Fruit fly (Drosophila melanogaster) whole organism, embryonic: ENCODE results near the gene Mkk4.

ENCODE experiments used
- B-H2 ChIP-seq: fragments of 200-800 bp; sonication (Bioruptor generic); optimal IDR thresholded peaks from 2 replicates; lab custom pipeline; 2018; ENCODE audit warnings: missing biosample characterization, mild to moderate bottlenecking, missing genetic modification characterization
- CG10565 ChIP-seq: fragments of 200-800 bp; sonication (Bioruptor generic); optimal IDR thresholded peaks from 3 replicates; lab custom pipeline; 2016; ENCODE audit warnings: missing biosample characterization, mild to moderate bottlenecking, missing genetic modification characterization
- CG12071 ChIP-seq: fragments of 200-800 bp; sonication (Bioruptor generic); optimal IDR thresholded peaks from 3 replicates; lab custom pipeline; 2018; ENCODE audit warnings: missing biosample characterization, mild to moderate bottlenecking, missing genetic modification characterization
- CG13424 ChIP-seq: fragments of 200-800 bp; sonication (Bioruptor generic); optimal IDR thresholded peaks from 2 replicates; lab custom pipeline; 2019; ENCODE audit warnings: missing biosample characterization, mild to moderate bottlenecking, missing genetic modification characterization, moderate library complexity
- CG14710 ChIP-seq: fragments of 200-800 bp; sonication (Bioruptor generic); optimal IDR thresholded peaks from 3 replicates; lab custom pipeline; 2019; ENCODE audit warnings: missing biosample characterization, mild to moderate bottlenecking, missing genetic modification characterization, moderate library complexity
- CG17328 ChIP-seq: fragments of 200-800 bp; sonication (Bioruptor generic); IDR thresholded peaks from 2 replicates; pipeline ENCODE4 v1.3.6; 2022; ENCODE audit warnings: missing biosample characterization, missing genetic modification characterization
- CG17361 ChIP-seq: fragments of 200-800 bp; sonication (Bioruptor generic); IDR thresholded peaks from 3 replicates; pipeline ENCODE4 v1.3.6; 2022; ENCODE audit warnings: missing biosample characterization, missing genetic modification characterization
- CG17802 ChIP-seq: fragments of 200-800 bp; sonication (Bioruptor generic); optimal IDR thresholded peaks from 2 replicates; lab custom pipeline; 2018; ENCODE audit warnings: missing biosample characterization, mild to moderate bottlenecking, missing genetic modification characterization, moderate library complexity
- CG18262 ChIP-seq: fragments of 200-800 bp; optimal IDR thresholded peaks from 3 replicates; lab custom pipeline; 2019; ENCODE audit warnings: missing biosample characterization, mild to moderate bottlenecking, missing genetic modification characterization, moderate library complexity
- CG1832 ChIP-seq: fragments of 200-800 bp; sonication (Bioruptor generic); optimal IDR thresholded peaks from 2 replicates; lab custom pipeline; 2017; ENCODE audit warnings: missing biosample characterization, mild to moderate bottlenecking, missing genetic modification characterization, inconsistent platforms
- CG2199 ChIP-seq: fragments of 200-800 bp; sonication (Bioruptor generic); IDR thresholded peaks from 3 replicates; pipeline ENCODE4 v1.3.6; 2022; ENCODE audit warnings: missing biosample characterization, missing genetic modification characterization
- CG3407 ChIP-seq: fragments of 200-800 bp; sonication (Bioruptor generic); optimal IDR thresholded peaks from 2 replicates; lab custom pipeline; 2018; ENCODE audit warnings: missing biosample characterization, mild to moderate bottlenecking, missing genetic modification characterization
- CG34376 ChIP-seq: fragments of 200-800 bp; sonication (Bioruptor generic); optimal IDR thresholded peaks from 2 replicates; lab custom pipeline; 2018; ENCODE audit warnings: missing biosample characterization, mild to moderate bottlenecking, missing genetic modification characterization
- CG3847 ChIP-seq: fragments of 200-800 bp; sonication (Bioruptor generic); IDR thresholded peaks from 2 replicates; pipeline ENCODE4 v1.3.6; 2022; ENCODE audit warnings: missing biosample characterization, missing genetic modification characterization
- CG4360 ChIP-seq: fragments of 200-800 bp; sonication (Bioruptor generic); IDR thresholded peaks from 2 replicates; pipeline ENCODE4 v1.3.6; 2022; ENCODE audit warnings: missing biosample characterization, missing genetic modification characterization
- CG6272 ChIP-seq: fragments of 200-800 bp; sonication (Bioruptor generic); IDR thresholded peaks from 2 replicates; pipeline ENCODE4 v1.3.6; 2022; ENCODE audit warnings: missing biosample characterization, missing genetic modification characterization
- CG8944 ChIP-seq: fragments of 200-800 bp; sonication (Bioruptor generic); optimal IDR thresholded peaks from 3 replicates; lab custom pipeline; 2016; ENCODE audit warnings: missing biosample characterization, missing genetic modification characterization
- CkIIα-i1 ChIP-seq: fragments of 200-800 bp; sonication (Bioruptor generic); IDR thresholded peaks from 2 replicates; pipeline ENCODE4 v1.3.6; 2022; ENCODE audit warnings: missing biosample characterization, missing genetic modification characterization
- D19A ChIP-seq: fragments of 200-800 bp; optimal IDR thresholded peaks from 3 replicates; lab custom pipeline; 2019; ENCODE audit warnings: missing biosample characterization, mild to moderate bottlenecking, missing genetic modification characterization, moderate library complexity
- Dfd ChIP-seq, 2 experiments: fragments of >200 bp; optimal IDR thresholded peaks; 2 replicates each; lab custom pipeline; 2017; ENCODE audit warnings: missing biosample characterization in 2 of 2, missing genetic modification characterization in 2 of 2
- Dip2 ChIP-seq: fragments of 200-800 bp; sonication (Bioruptor generic); IDR thresholded peaks from 2 replicates; pipeline ENCODE4 v1.3.6; 2022; ENCODE audit warnings: missing biosample characterization, missing genetic modification characterization
- HmgZ ChIP-seq: fragments of 200-800 bp; sonication (Bioruptor generic); optimal IDR thresholded peaks from 2 replicates; lab custom pipeline; 2018; ENCODE audit warnings: missing biosample characterization, mild to moderate bottlenecking, missing genetic modification characterization
- Lhr ChIP-seq: fragments of 200-800 bp; sonication (Bioruptor generic); optimal IDR thresholded peaks from 3 replicates; lab custom pipeline; 2017; ENCODE audit warnings: mild to moderate bottlenecking, missing biosample characterization, missing genetic modification reagents, missing genetic modification characterization
- Max ChIP-seq: fragments of 200-800 bp; sonication (Bioruptor generic); optimal IDR thresholded peaks from 2 replicates; lab custom pipeline; 2016; ENCODE audit warnings: missing biosample characterization, mild to moderate bottlenecking, missing genetic modification characterization
- Oli ChIP-seq: fragments of 200-800 bp; sonication (Bioruptor generic); optimal IDR thresholded peaks from 2 replicates; lab custom pipeline; 2018; ENCODE audit warnings: missing biosample characterization, mild to moderate bottlenecking, missing genetic modification characterization, moderate library complexity
- Rfx ChIP-seq: fragments of 200-800 bp; sonication (Bioruptor generic); IDR thresholded peaks from 2 replicates; pipeline ENCODE4 v1.3.6; 2022; ENCODE audit warnings: missing biosample characterization, missing genetic modification characterization
- Scr ChIP-seq: fragments of 200-800 bp; sonication (Bioruptor generic); IDR thresholded peaks from 2 replicates; pipeline ENCODE4 v1.3.6; 2022; ENCODE audit warnings: missing biosample characterization, missing genetic modification characterization; ENCODE audit not compliant: partially characterized antibody
- YL-1 ChIP-seq: fragments of 200-800 bp; sonication (Bioruptor generic); optimal IDR thresholded peaks from 3 replicates; lab custom pipeline; 2017; ENCODE audit warnings: missing biosample characterization, mild to moderate bottlenecking, missing genetic modification characterization
- aop ChIP-seq: fragments of 200-800 bp; sonication (Bioruptor generic); IDR thresholded peaks from 2 replicates; pipeline ENCODE4 v1.3.6; 2022; ENCODE audit warnings: missing biosample characterization, missing genetic modification characterization
- bowl ChIP-seq: fragments of 200-800 bp; sonication (Bioruptor generic); IDR thresholded peaks from 2 replicates; pipeline ENCODE4 v1.3.6; 2022; ENCODE audit warnings: missing biosample characterization, missing genetic modification characterization
- ci ChIP-seq: fragments of 200-800 bp; sonication (Bioruptor generic); IDR thresholded peaks from 3 replicates; pipeline ENCODE4 v1.3.6; 2022; ENCODE audit warnings: missing biosample characterization, missing genetic modification characterization
- dpn ChIP-seq, 2 experiments: fragments of 200-800 bp; sonication (Bioruptor generic); optimal IDR thresholded peaks; 3 replicates each; lab custom pipeline; 2016; ENCODE audit warnings: missing biosample characterization in 2 of 2, missing genetic modification characterization in 2 of 2
- dysf ChIP-seq: fragments of 200-800 bp; sonication (Bioruptor generic); IDR thresholded peaks from 3 replicates; pipeline ENCODE4 v1.3.6; 2022; ENCODE audit warnings: missing biosample characterization, missing genetic modification characterization
- en ChIP-seq: fragments of 200-800 bp; sonication (Bioruptor generic); optimal IDR thresholded peaks from 2 replicates; lab custom pipeline; 2016; ENCODE audit warnings: missing biosample characterization, missing genetic modification characterization
- exex ChIP-seq: fragments of 200-800 bp; sonication (Bioruptor generic); optimal IDR thresholded peaks from 4 replicates; lab custom pipeline; 2018; ENCODE audit warnings: missing biosample characterization, mild to moderate bottlenecking, missing genetic modification characterization, moderate library complexity
- fru ChIP-seq: fragments of >200 bp; optimal IDR thresholded peaks from 2 replicates; lab custom pipeline; 2017
- ftz-f1 ChIP-seq: fragments of 200-800 bp; sonication (Bioruptor generic); optimal IDR thresholded peaks from 2 replicates; lab custom pipeline; 2016; ENCODE audit warnings: missing biosample characterization, missing genetic modification characterization
- grn ChIP-seq: fragments of 200-800 bp; sonication (Bioruptor generic); optimal IDR thresholded peaks from 3 replicates; lab custom pipeline; 2017; ENCODE audit warnings: missing biosample characterization, missing genetic modification characterization
- ken ChIP-seq: fragments of 200-800 bp; sonication (Bioruptor generic); IDR thresholded peaks from 3 replicates; pipeline ENCODE4 v1.3.6; 2022; ENCODE audit warnings: missing biosample characterization, missing genetic modification characterization
- lab ChIP-seq: fragments of 200-800 bp; sonication (Bioruptor generic); optimal IDR thresholded peaks from 3 replicates; lab custom pipeline; 2017; ENCODE audit warnings: missing biosample characterization, missing genetic modification characterization, mild to moderate bottlenecking, moderate library complexity, missing genetic modification reagents
- nmo ChIP-seq: fragments of 200-800 bp; sonication (Bioruptor generic); optimal IDR thresholded peaks from 2 replicates; lab custom pipeline; 2018; ENCODE audit warnings: missing biosample characterization, mild to moderate bottlenecking, missing genetic modification characterization, moderate library complexity

Mkk4 gene

dm6 chr3R:8658688-8659087, 8.1 kb upstream of the Mkk4 start (continued):
- TF ChIP-seq fru (lab: Kevin White, UChicago): no peak
- TF ChIP-seq CG4360 (GFP tag; lab: Robert Waterston, UW): 0 out of 2 replicates have a peak, but pooled peaks have one; percentile 43
- TF ChIP-seq Max (GFP tag; lab: Kevin White, UChicago): no peak
- no peak for TF ChIP-seq dpn (GFP tag; optimal IDR thresholded peaks at IDR 0.05; lab: Kevin White, UChicago)
- TF ChIP-seq Dip2 (GFP tag; lab: Robert Waterston, UW): no peak
- TF ChIP-seq CG14710: no peak
- TF ChIP-seq Lhr (GFP tag; lab: Kevin White, UChicago): no peak
- TF ChIP-seq ken: no peak
- TF ChIP-seq lab (GFP tag; lab: Kevin White, UChicago): no peak
- peak; percentile 4; the same call in 1 of the 2 replicates for TF ChIP-seq Rfx (GFP tag; lab: Robert Waterston, UW)
- no peak for TF ChIP-seq CG2199 (GFP tag; lab: Robert Waterston, UW)
- TF ChIP-seq Scr (GFP tag; lab: Robert Waterston, UW): no peak
- no peak for TF ChIP-seq en (GFP tag; lab: Kevin White, UChicago)
- no peak for TF ChIP-seq dysf
- TF ChIP-seq CG12071 (GFP tag; lab: Kevin White, UChicago): no peak
- peak; percentile 10 for TF ChIP-seq CG1832 (GFP tag; lab: Kevin White, UChicago)
- TF ChIP-seq CG3407 (GFP tag; lab: Kevin White, UChicago): no peak
- no peak for TF ChIP-seq CG3847 (GFP tag; lab: Robert Waterston, UW)
- no peak for TF ChIP-seq exex (tag; lab: Kevin White, UChicago)
- TF ChIP-seq CG17361 (GFP tag; lab: Robert Waterston, UW): no peak
- no peak for TF ChIP-seq CG17328 (GFP tag; lab: Robert Waterston, UW)
- peak; percentile 30; the same call in 1 of the 3 replicates for TF ChIP-seq ci (GFP tag; lab: Robert Waterston, UW)
- TF ChIP-seq bowl (GFP tag; lab: Robert Waterston, UW): peak; percentile 16; the same call in 1 of the 2 replicates
- TF ChIP-seq nmo (GFP tag; lab: Kevin White, UChicago): no peak
- no peak for TF ChIP-seq B-H2 (GFP tag; lab: Kevin White, UChicago)
- no peak for TF ChIP-seq CG13424 (tag; lab: Kevin White, UChicago)

- no peak for TF ChIP-seq CG12071 (GFP tag; lab: Kevin White, UChicago)
- TF ChIP-seq Oli: no peak
- TF ChIP-seq D19A (tag; lab: Kevin White, UChicago): no peak
- TF ChIP-seq YL-1 (GFP tag; lab: Kevin White, UChicago): no peak
- peak; percentile 6 for TF ChIP-seq CG34376
- no peak for TF ChIP-seq CG8944 (GFP tag; lab: Kevin White, UChicago)
- TF ChIP-seq CkIIα-i1: no peak
- peak; percentile 8 for TF ChIP-seq grn
- TF ChIP-seq aop (GFP tag; lab: Robert Waterston, UW): no peak
- TF ChIP-seq CG17802 (tag; lab: Kevin White, UChicago): no peak
- no peak for TF ChIP-seq CG10565 (GFP tag; lab: Kevin White, UChicago)
- TF ChIP-seq CG18262 (tag; lab: Kevin White, UChicago): no peak
- no peak for TF ChIP-seq Dfd (GFP tag; optimal IDR thresholded peaks at IDR 0.05; lab: Kevin White, UChicago)
- peak; percentile 64 for TF ChIP-seq exex (tag; lab: Kevin White, UChicago)
- no peak for TF ChIP-seq CG6272 (GFP tag; lab: Robert Waterston, UW)
- no peak for TF ChIP-seq ftz-f1 (GFP tag; lab: Kevin White, UChicago)
- TF ChIP-seq HmgZ (tag; lab: Kevin White, UChicago): peak; percentile 8
Measured at dm6 chr3R:8654666-8655065, 4.1 kb upstream of the Mkk4 start, which contains the start of gene CG42489. Gene CG42489, minus strand, starts transcription at chr3R:8654766.
